Fruit fly (Drosophila melanogaster): ENCODE data around the gene CG9331.

Gene CG9331

dm6 chr2L:20796758-20797514 is 25.7 kb upstream of the CG9331 start, which contains the start of gene vari (continued):
- no peak for TF ChIP-seq exex (tag; optimal IDR thresholded peaks at IDR 0.05)
- no peak for TF ChIP-seq CG8281 (tag; optimal IDR thresholded peaks at IDR 0.05)
- no peak for TF ChIP-seq sug (tag; optimal IDR thresholded peaks at IDR 0.05)
- no peak for TF ChIP-seq nau (GFP tag; optimal IDR thresholded peaks at IDR 0.05)
- TF ChIP-seq Dek (tag; optimal IDR thresholded peaks at IDR 0.05): no peak
- no peak for TF ChIP-seq jing (GFP tag; optimal IDR thresholded peaks at IDR 0.05)
- no peak for TF ChIP-seq CG7987 (GFP tag; optimal IDR thresholded peaks at IDR 0.05)
- no peak for TF ChIP-seq CG12942 (GFP tag; optimal IDR thresholded peaks at IDR 0.05)
- no peak for TF ChIP-seq tll (GFP tag; optimal IDR thresholded peaks at IDR 0.05)
- no peak for TF ChIP-seq CG7963 (GFP tag; IDR thresholded peaks at IDR 0.05; ENCODE audit: partially characterized antibody)
- no peak for TF ChIP-seq CG9215 (GFP tag; IDR thresholded peaks at IDR 0.05)
- TF ChIP-seq Deaf1 (tag; optimal IDR thresholded peaks at IDR 0.05): no peak
- no peak for TF ChIP-seq ara (GFP tag; IDR thresholded peaks at IDR 0.05)
- TF ChIP-seq CG11247 (GFP tag; IDR thresholded peaks at IDR 0.05): no peak
- TF ChIP-seq Sin3A (optimal IDR thresholded peaks at IDR 0.05): no peak
- no peak for TF ChIP-seq CG17568 (GFP tag; optimal IDR thresholded peaks at IDR 0.05)
- peak; percentile 1 for TF ChIP-seq BtbVII (GFP tag; optimal IDR thresholded peaks at IDR 0.05)
- TF ChIP-seq insv (GFP tag; optimal IDR thresholded peaks at IDR 0.05): no peak
- TF ChIP-seq CG12391 (tag; optimal IDR thresholded peaks at IDR 0.05): no peak
- TF ChIP-seq peb (GFP tag; IDR thresholded peaks at IDR 0.05): no peak
- TF ChIP-seq Camta (GFP tag; optimal IDR thresholded peaks at IDR 0.05): no peak
- TF ChIP-seq Rx (GFP tag; IDR thresholded peaks at IDR 0.05): no peak
- no peak for TF ChIP-seq Xbp1 (GFP tag; optimal IDR thresholded peaks at IDR 0.05)
- TF ChIP-seq Bgb (GFP tag; IDR thresholded peaks at IDR 0.05; ENCODE audit: partially characterized antibody): peak; percentile 60
- peak; percentile 53 for TF ChIP-seq Fer1 (GFP tag; optimal IDR thresholded peaks at IDR 0.05)
- no peak for TF ChIP-seq ase (GFP tag; IDR thresholded peaks at IDR 0.05)
- TF ChIP-seq esg (GFP tag; conservative IDR thresholded peaks at IDR 0.05): no peak
- no peak for TF ChIP-seq CG3281 (GFP tag; optimal IDR thresholded peaks at IDR 0.05)
- TF ChIP-seq CG10979 (tag; optimal IDR thresholded peaks at IDR 0.05): no peak
- no peak for TF ChIP-seq HLHmδ (GFP tag; optimal IDR thresholded peaks at IDR 0.05)
- TF ChIP-seq CG12219 (GFP tag; optimal IDR thresholded peaks at IDR 0.05): no peak
- no peak for TF ChIP-seq CG18764 (GFP tag; optimal IDR thresholded peaks at IDR 0.05)
- TF ChIP-seq CG7928 (GFP tag; optimal IDR thresholded peaks at IDR 0.05): no peak
- no peak for TF ChIP-seq CG4730 (GFP tag; IDR thresholded peaks at IDR 0.05)
- TF ChIP-seq CG8359 (GFP tag; optimal IDR thresholded peaks at IDR 0.05; ENCODE audit: borderline replicate concordance): no peak
- TF ChIP-seq Ets97D (GFP tag; optimal IDR thresholded peaks at IDR 0.05): no peak
- no peak for TF ChIP-seq Oaz (GFP tag; IDR thresholded peaks at IDR 0.05)
- TF ChIP-seq CG6272 (GFP tag; IDR thresholded peaks at IDR 0.05): no peak
- no peak for TF ChIP-seq chn (GFP tag; optimal IDR thresholded peaks at IDR 0.05)
- no peak for TF ChIP-seq Neu2 (GFP tag; optimal IDR thresholded peaks at IDR 0.05; ENCODE audit: borderline replicate concordance)
- no peak for TF ChIP-seq CG2889 (GFP tag; IDR thresholded peaks at IDR 0.05)
- TF ChIP-seq fd102C (GFP tag; optimal IDR thresholded peaks at IDR 0.05): no peak
- TF ChIP-seq CG13894 (tag; optimal IDR thresholded peaks at IDR 0.05): peak; percentile 61
- no peak for TF ChIP-seq CG6254 (GFP tag; optimal IDR thresholded peaks at IDR 0.05)
- no peak for TF ChIP-seq Nf-YC (tag; optimal IDR thresholded peaks at IDR 0.05)
- TF ChIP-seq kay (GFP tag; optimal IDR thresholded peaks at IDR 0.05): no peak
- no peak for TF ChIP-seq CG11398 (GFP tag; optimal IDR thresholded peaks at IDR 0.05)
- peak in 1 of 3 experiments; percentile 36 for TF ChIP-seq lola (GFP tag; optimal IDR thresholded peaks at IDR 0.05)
- TF ChIP-seq CG17612 (GFP tag; IDR thresholded peaks at IDR 0.05): no peak
- no peak for TF ChIP-seq CG31388 (GFP tag; optimal IDR thresholded peaks at IDR 0.05)

All from whole organism, embryonic.